Worm (Caenorhabditis elegans): ENCODE data around the gene sca-1.

The sca-1 gene

DNA sequence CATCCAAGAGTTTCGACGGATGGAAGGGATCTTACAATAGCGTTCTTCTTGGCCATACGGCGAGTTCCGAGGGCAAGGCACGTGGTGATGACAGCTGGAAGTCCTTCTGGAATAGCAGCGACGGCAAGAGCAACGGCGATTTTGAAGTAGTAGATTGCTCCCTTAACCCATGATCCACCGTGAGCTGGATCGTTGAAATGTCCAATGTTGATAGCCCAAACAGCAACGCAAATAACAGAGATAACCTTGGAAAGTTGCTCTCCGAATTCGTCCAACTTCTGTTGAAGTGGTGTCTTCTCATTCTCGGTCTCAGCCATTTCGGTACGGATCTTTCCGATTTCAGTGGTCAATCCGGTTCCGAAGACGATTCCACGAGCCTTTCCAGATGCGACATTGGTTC lies 1.5 kb downstream of the sca-1 start:
- TF ChIP-seq ztf-11 (tag; optimal IDR thresholded peaks at IDR 0.05): no peak
- TF ChIP-seq pha-4 (tag; optimal IDR thresholded peaks at IDR 0.05): no peak
- no peak for TF ChIP-seq ceh-43 (GFP tag; optimal IDR thresholded peaks at IDR 0.05)
- no peak for TF ChIP-seq hlh-1 (tag; optimal IDR thresholded peaks at IDR 0.05)
- TF ChIP-seq nhr-237 (tag; optimal IDR thresholded peaks at IDR 0.05): no peak
- TF ChIP-seq nhr-76 (tag; optimal IDR thresholded peaks at IDR 0.05): no peak
- no peak for TF ChIP-seq elt-3 (tag; optimal IDR thresholded peaks at IDR 0.05)
- TF ChIP-seq M03D4.4 (tag; optimal IDR thresholded peaks at IDR 0.05): no peak
- TF ChIP-seq flh-1 (GFP tag; optimal IDR thresholded peaks at IDR 0.05): no peak
- no peak for TF ChIP-seq nhr-28 (tag; optimal IDR thresholded peaks at IDR 0.05)
- no peak for TF ChIP-seq drap-1 (GFP tag; optimal IDR thresholded peaks at IDR 0.05)
- no peak for TF ChIP-seq cnd-1 (tag; optimal IDR thresholded peaks at IDR 0.05)
- TF ChIP-seq ham-2 (GFP tag; optimal IDR thresholded peaks at IDR 0.05): no peak
- no peak for TF ChIP-seq unc-62 (GFP tag; optimal IDR thresholded peaks at IDR 0.05)
- no peak for TF ChIP-seq ceh-83 (GFP tag; optimal IDR thresholded peaks at IDR 0.05)

DNA sequence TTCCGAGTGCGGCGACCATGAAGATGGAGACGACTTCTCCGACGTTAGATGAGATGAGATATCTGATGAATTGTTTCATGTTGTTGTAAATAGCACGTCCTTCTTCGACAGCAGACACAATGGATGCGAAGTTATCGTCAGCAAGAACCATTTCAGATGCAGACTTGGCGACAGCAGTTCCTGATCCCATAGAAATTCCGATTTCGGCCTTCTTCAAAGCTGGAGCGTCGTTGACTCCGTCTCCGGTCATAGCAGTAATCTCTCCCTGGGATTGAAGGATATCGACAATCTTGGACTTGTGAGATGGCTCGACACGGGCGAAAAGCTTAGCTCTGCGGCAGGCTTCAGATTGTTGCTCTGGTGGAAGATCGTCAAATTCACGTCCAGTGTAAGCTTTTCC lies 2.8 kb downstream of the sca-1 start:
- no peak for TF ChIP-seq cnd-1 (tag; optimal IDR thresholded peaks at IDR 0.05)
- TF ChIP-seq ham-2 (GFP tag; optimal IDR thresholded peaks at IDR 0.05): no peak
- no peak for TF ChIP-seq bed-3 (GFP tag; optimal IDR thresholded peaks at IDR 0.05)
- TF ChIP-seq hlh-1 (tag; optimal IDR thresholded peaks at IDR 0.05): no peak
- TF ChIP-seq elt-1 (tag; optimal IDR thresholded peaks at IDR 0.05; ENCODE audit: borderline replicate concordance, insufficient read depth): no peak
- TF ChIP-seq nhr-2 (tag; optimal IDR thresholded peaks at IDR 0.05): no peak
- no peak for TF ChIP-seq mls-2 (tag; optimal IDR thresholded peaks at IDR 0.05)

DNA sequence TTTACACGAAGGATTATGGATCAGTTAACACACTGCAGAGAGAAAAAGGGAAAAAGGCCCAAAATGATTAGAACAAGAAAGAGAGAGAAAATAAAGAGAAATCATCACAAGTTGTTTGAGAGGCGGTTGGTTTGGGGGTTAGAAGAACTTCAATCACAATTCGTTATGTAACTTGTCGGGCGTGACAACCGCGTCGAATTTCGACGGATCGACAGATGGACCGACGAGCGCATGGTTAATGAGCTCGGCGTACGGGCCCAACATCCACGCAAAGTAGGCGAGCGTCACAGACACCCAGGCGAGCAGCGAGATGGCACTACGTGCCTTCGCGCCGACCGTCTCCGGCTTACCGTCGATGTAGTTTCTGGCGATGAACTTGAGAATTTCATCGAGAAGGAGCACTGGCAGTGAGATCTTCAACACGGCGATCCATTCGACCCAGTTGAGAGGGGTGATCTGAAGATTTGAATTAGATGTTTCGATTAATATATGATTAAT lies 3.8 kb downstream of the sca-1 start:
- no peak for TF ChIP-seq ceh-83 (GFP tag; optimal IDR thresholded peaks at IDR 0.05)
- no peak for TF ChIP-seq snpc-4 (tag; optimal IDR thresholded peaks at IDR 0.05)
- no peak for TF ChIP-seq unc-120 (tag; optimal IDR thresholded peaks at IDR 0.05; ENCODE audit: poor library complexity, severe bottlenecking)
- no peak for TF ChIP-seq M03D4.4 (tag; optimal IDR thresholded peaks at IDR 0.05)
- TF ChIP-seq ztf-11 (tag; optimal IDR thresholded peaks at IDR 0.05): no peak
- TF ChIP-seq drap-1 (GFP tag; optimal IDR thresholded peaks at IDR 0.05): no peak
- TF ChIP-seq elt-1 (tag; optimal IDR thresholded peaks at IDR 0.05; ENCODE audit: borderline replicate concordance, insufficient read depth): no peak
- no peak for TF ChIP-seq mep-1 (tag; optimal IDR thresholded peaks at IDR 0.05)
- no peak for TF ChIP-seq tbx-8 (GFP tag; optimal IDR thresholded peaks at IDR 0.05)
- TF ChIP-seq elt-3 (tag; optimal IDR thresholded peaks at IDR 0.05): no peak
- no peak for TF ChIP-seq blmp-1 (tag; optimal IDR thresholded peaks at IDR 0.05)
- TF ChIP-seq ces-1 (GFP tag; optimal IDR thresholded peaks at IDR 0.05): no peak
- TF ChIP-seq flh-1 (GFP tag; optimal IDR thresholded peaks at IDR 0.05): no peak
- TF ChIP-seq unc-62 (GFP tag; optimal IDR thresholded peaks at IDR 0.05): no peak
- TF ChIP-seq bed-3 (GFP tag; optimal IDR thresholded peaks at IDR 0.05): no peak
- no peak for TF ChIP-seq sptf-1 (tag; optimal IDR thresholded peaks at IDR 0.05)

DNA sequence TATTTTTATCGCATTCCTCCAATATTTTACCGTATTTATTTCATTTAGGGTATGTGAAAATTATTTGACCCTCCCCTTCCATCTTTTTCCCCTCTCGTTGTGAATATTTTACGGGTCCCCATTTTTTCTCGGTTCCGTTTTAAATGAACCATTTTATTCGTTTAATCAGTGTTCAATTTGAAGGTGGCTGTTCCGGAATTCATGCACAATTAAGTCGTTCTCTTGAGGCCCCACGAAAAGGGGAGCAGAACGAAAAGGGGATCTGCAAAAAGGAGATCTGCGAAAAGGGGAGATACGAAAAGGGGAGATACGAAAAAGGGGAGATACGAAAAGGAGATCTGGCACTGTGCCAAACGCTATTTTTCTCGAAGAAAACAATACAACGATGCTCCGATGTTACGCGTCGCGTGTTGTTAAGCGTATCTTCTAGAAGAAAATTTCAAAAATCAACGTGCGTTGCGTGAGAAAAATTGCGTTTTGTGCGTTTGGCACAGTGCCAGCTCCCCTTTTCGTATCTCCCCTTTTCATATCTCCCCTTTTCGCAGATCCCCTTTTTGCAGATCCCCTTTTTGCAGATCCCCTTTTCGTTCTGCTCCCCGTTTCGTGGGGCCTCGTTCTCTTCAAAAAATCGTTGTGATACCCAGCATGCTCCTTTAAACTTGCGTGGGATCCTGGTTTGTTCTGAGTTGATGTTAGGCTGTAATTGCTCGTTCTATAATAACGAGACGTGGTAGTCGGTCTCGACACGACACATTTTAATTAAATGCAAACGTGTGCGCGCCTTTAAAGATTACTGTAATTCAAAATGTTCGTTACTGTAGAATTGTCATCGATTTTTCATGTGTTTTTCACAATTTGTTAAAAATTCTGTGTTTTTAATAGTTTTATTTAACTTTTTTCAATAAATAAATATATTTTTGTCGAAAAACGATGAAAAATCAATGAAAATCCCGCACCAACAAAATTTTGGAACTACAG lies 5.5 kb downstream of the sca-1 start:
- peak; percentile 1 for TF ChIP-seq cnd-1 (tag; optimal IDR thresholded peaks at IDR 0.05)
- peak; percentile 9 for TF ChIP-seq mls-2 (tag; optimal IDR thresholded peaks at IDR 0.05)
- peak; percentile 7 for TF ChIP-seq sptf-1 (tag; optimal IDR thresholded peaks at IDR 0.05)
- TF ChIP-seq pha-4 (tag; optimal IDR thresholded peaks at IDR 0.05): no peak

DNA sequence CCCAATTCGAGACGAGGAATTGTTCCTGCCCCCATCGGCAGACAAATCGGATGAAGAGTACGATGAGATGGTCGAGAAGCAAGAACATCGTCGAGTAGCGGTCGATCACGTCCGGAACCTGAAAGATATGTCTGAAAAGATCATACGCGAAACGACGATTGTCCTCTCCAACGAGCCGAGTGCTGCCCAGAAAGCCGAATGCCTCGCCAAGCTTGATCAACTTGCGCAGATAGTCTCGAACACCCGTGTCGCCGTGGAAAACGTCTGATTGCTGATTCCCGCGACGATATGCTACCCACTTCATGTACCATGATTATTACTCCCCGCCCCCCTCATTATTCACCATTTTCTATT lies 6.2 kb downstream of the sca-1 start:
- TF ChIP-seq bed-3 (GFP tag; optimal IDR thresholded peaks at IDR 0.05) (no peak), lin-13 (tag; optimal IDR thresholded peaks at IDR 0.05) (no peak), mep-1 (tag; optimal IDR thresholded peaks at IDR 0.05) (no peak)

DNA sequence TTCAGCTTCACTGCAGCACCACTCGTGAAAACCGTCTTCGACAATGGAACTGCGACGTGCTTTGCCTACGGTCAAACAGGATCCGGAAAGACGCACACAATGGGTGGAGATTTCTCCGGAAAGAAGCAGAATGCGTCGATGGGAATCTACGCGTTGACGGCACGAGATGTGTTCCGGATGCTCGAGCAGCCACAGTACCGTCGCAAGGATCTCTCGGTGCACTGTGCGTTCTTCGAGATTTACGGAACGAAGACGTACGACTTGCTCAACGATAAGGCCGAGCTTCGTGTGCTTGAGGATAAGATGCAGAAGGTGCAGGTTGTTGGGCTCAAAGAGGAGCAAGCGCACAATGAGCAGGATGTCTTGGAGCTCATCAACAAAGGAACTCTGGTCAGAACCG lies 7.1 kb downstream of the sca-1 start:
- TF ChIP-seq unc-120 (tag; optimal IDR thresholded peaks at IDR 0.05; ENCODE audit: poor library complexity, severe bottlenecking) (no peak), sem-2 (GFP tag; optimal IDR thresholded peaks at IDR 0.05) (no peak), ces-1 (GFP tag; optimal IDR thresholded peaks at IDR 0.05) (no peak), elt-1 (tag; optimal IDR thresholded peaks at IDR 0.05; ENCODE audit: borderline replicate concordance, insufficient read depth) (no peak), ceh-39 (tag; optimal IDR thresholded peaks at IDR 0.05) (no peak), cnd-1 (tag; optimal IDR thresholded peaks at IDR 0.05) (no peak), ceh-43 (GFP tag; optimal IDR thresholded peaks at IDR 0.05) (no peak), ham-2 (GFP tag; optimal IDR thresholded peaks at IDR 0.05) (no peak), drap-1 (GFP tag; optimal IDR thresholded peaks at IDR 0.05) (no peak), mls-2 (tag; optimal IDR thresholded peaks at IDR 0.05) (no peak), M03D4.4 (tag; optimal IDR thresholded peaks at IDR 0.05) (no peak), unc-39 (tag; optimal IDR thresholded peaks at IDR 0.05) (no peak), flh-1 (GFP tag; optimal IDR thresholded peaks at IDR 0.05) (no peak), sptf-1 (tag; optimal IDR thresholded peaks at IDR 0.05) (no peak), lin-32 (GFP tag; optimal IDR thresholded peaks at IDR 0.05) (no peak), unc-62 (GFP tag; optimal IDR thresholded peaks at IDR 0.05) (no peak), nhr-76 (tag; optimal IDR thresholded peaks at IDR 0.05) (no peak), hlh-1 (tag; optimal IDR thresholded peaks at IDR 0.05) (no peak), bed-3 (GFP tag; optimal IDR thresholded peaks at IDR 0.05) (no peak)

Data from whole organism, mixed stage, embryonic.